Fruit fly (Drosophila melanogaster) whole organism, embryonic: Measurements from ENCODE around the gene CG2129.

Experiments
- B-H1 ChIP-seq: fragments of 200-800 bp; sonication (Bioruptor generic); IDR thresholded peaks from 3 replicates; pipeline ENCODE4 v1.3.6; 2022; ENCODE audit warnings: missing biosample characterization, missing genetic modification characterization
- CG11398 ChIP-seq: fragments of 200-800 bp; sonication (Bioruptor generic); optimal IDR thresholded peaks from 2 replicates; lab custom pipeline; 2016; ENCODE audit warnings: missing biosample characterization, missing genetic modification characterization
- CG13287 ChIP-seq: fragments of 200-800 bp; sonication (Bioruptor generic); IDR thresholded peaks from 2 replicates; pipeline ENCODE4 v1.3.6; 2022; ENCODE audit warnings: missing biosample characterization, missing genetic modification characterization; ENCODE audit not compliant: partially characterized antibody
- CG14667 ChIP-seq: fragments of 200-800 bp; sonication (Bioruptor generic); IDR thresholded peaks from 2 replicates; pipeline ENCODE4 v1.3.6; 2022; ENCODE audit warnings: missing biosample characterization, missing genetic modification characterization
- CG14860 ChIP-seq: fragments of 200-800 bp; sonication (Bioruptor generic); IDR thresholded peaks from 3 replicates; pipeline ENCODE4 v1.3.6; 2022; ENCODE audit warnings: missing biosample characterization, missing genetic modification characterization; ENCODE audit not compliant: partially characterized antibody
- CG15514 ChIP-seq: fragments of 200-800 bp; sonication (Bioruptor generic); optimal IDR thresholded peaks from 3 replicates; lab custom pipeline; 2017; ENCODE audit warnings: missing biosample characterization, missing genetic modification characterization, mild to moderate bottlenecking, moderate library complexity, missing genetic modification reagents
- CG15696 ChIP-seq: fragments of 200-800 bp; sonication (Bioruptor generic); optimal IDR thresholded peaks from 2 replicates; lab custom pipeline; 2019; ENCODE audit warnings: missing biosample characterization, mild to moderate bottlenecking, missing genetic modification characterization, moderate library complexity
- CG16779 ChIP-seq: fragments of 200-800 bp; sonication (Bioruptor generic); IDR thresholded peaks from 2 replicates; pipeline ENCODE4 v1.3.6; 2022; ENCODE audit warnings: missing biosample characterization, missing genetic modification characterization
- CG16813 ChIP-seq: fragments of 200-800 bp; sonication (Bioruptor generic); IDR thresholded peaks from 3 replicates; pipeline ENCODE4 v1.3.6; 2022; ENCODE audit warnings: missing biosample characterization, missing genetic modification characterization; ENCODE audit not compliant: partially characterized antibody
- CG17612 ChIP-seq: fragments of 200-800 bp; sonication (Bioruptor generic); IDR thresholded peaks from 2 replicates; pipeline ENCODE4 v1.3.6; 2022; ENCODE audit warnings: missing biosample characterization, missing genetic modification characterization
- CG2116 ChIP-seq: fragments of 200-800 bp; sonication (Bioruptor generic); optimal IDR thresholded peaks from 3 replicates; lab custom pipeline; 2018; ENCODE audit warnings: missing biosample characterization, mild to moderate bottlenecking, missing genetic modification characterization
- CG30020 ChIP-seq: fragments of 200-800 bp; optimal IDR thresholded peaks from 2 replicates; lab custom pipeline; 2019; ENCODE audit warnings: missing biosample characterization, mild to moderate bottlenecking, missing genetic modification characterization, moderate library complexity
- CG34224 ChIP-seq: fragments of 200-800 bp; sonication (Bioruptor generic); IDR thresholded peaks from 3 replicates; pipeline ENCODE4 v1.3.6; 2022; ENCODE audit warnings: missing biosample characterization, missing genetic modification characterization; ENCODE audit not compliant: partially characterized antibody
- CG34376 ChIP-seq: fragments of 200-800 bp; sonication (Bioruptor generic); optimal IDR thresholded peaks from 2 replicates; lab custom pipeline; 2018; ENCODE audit warnings: missing biosample characterization, mild to moderate bottlenecking, missing genetic modification characterization
- CG34422 ChIP-seq: fragments of 200-800 bp; sonication (Bioruptor generic); IDR thresholded peaks from 3 replicates; pipeline ENCODE4 v1.3.6; 2022; ENCODE audit warnings: missing biosample characterization, missing genetic modification characterization
- CG3726 ChIP-seq: fragments of 200-800 bp; sonication (Bioruptor generic); IDR thresholded peaks from 3 replicates; pipeline ENCODE4, ENCODE4 v1.3.6; 2022; ENCODE audit warnings: missing biosample characterization, missing genetic modification characterization
- CG3995 ChIP-seq: fragments of 200-800 bp; sonication (Bioruptor generic); optimal IDR thresholded peaks from 3 replicates; lab custom pipeline; 2016; ENCODE audit warnings: missing biosample characterization, missing genetic modification characterization
- CG4360 ChIP-seq: fragments of 200-800 bp; sonication (Bioruptor generic); IDR thresholded peaks from 2 replicates; pipeline ENCODE4 v1.3.6; 2022; ENCODE audit warnings: missing biosample characterization, missing genetic modification characterization
- CG4820 ChIP-seq: fragments of 200-800 bp; sonication (Bioruptor generic); optimal IDR thresholded peaks from 3 replicates; lab custom pipeline; 2016; ENCODE audit warnings: missing biosample characterization, missing genetic modification characterization
- CG6254 ChIP-seq: fragments of 200-800 bp; sonication (Bioruptor generic); optimal IDR thresholded peaks from 3 replicates; lab custom pipeline; 2017; ENCODE audit warnings: mild to moderate bottlenecking, missing biosample characterization, missing genetic modification reagents, missing genetic modification characterization
- CG6654 ChIP-seq: fragments of 200-800 bp; sonication (Bioruptor generic); optimal IDR thresholded peaks from 2 replicates; lab custom pipeline; 2017; ENCODE audit warnings: missing biosample characterization, mild to moderate bottlenecking, missing genetic modification characterization
- CG7556 ChIP-seq: fragments of 200-800 bp; sonication (Bioruptor generic); optimal IDR thresholded peaks from 2 replicates; lab custom pipeline; 2017; ENCODE audit warnings: missing biosample characterization, mild to moderate bottlenecking, missing genetic modification characterization
- CG8924 ChIP-seq: fragments of 200-800 bp; optimal IDR thresholded peaks from 3 replicates; lab custom pipeline; 2019; ENCODE audit warnings: missing biosample characterization, mild to moderate bottlenecking, missing genetic modification characterization, moderate library complexity
- D19A ChIP-seq: fragments of 200-800 bp; optimal IDR thresholded peaks from 3 replicates; lab custom pipeline; 2019; ENCODE audit warnings: missing biosample characterization, mild to moderate bottlenecking, missing genetic modification characterization, moderate library complexity
- Dip3 ChIP-seq: fragments of 200-800 bp; sonication (Bioruptor generic); optimal IDR thresholded peaks from 3 replicates; lab custom pipeline; 2016; ENCODE audit warnings: missing biosample characterization, missing genetic modification characterization
- Dref ChIP-seq: fragments of 200-800 bp; sonication (Bioruptor generic); IDR thresholded peaks from 2 replicates; pipeline ENCODE4 v1.3.6; 2022; ENCODE audit warnings: missing biosample characterization, missing genetic modification characterization
- Ets65A ChIP-seq: fragments of 200-800 bp; sonication (Bioruptor generic); peaks from one replicate; lab custom pipeline; 2016; ENCODE audit warnings: missing biosample characterization, missing genetic modification characterization
- HLH4C ChIP-seq: fragments of 200-800 bp; sonication (Bioruptor generic); IDR thresholded peaks from 3 replicates; pipeline ENCODE4 v1.3.6; 2022; ENCODE audit warnings: missing biosample characterization, missing genetic modification characterization; ENCODE audit not compliant: partially characterized antibody
- HmgZ ChIP-seq: fragments of 200-800 bp; sonication (Bioruptor generic); optimal IDR thresholded peaks from 2 replicates; lab custom pipeline; 2018; ENCODE audit warnings: missing biosample characterization, mild to moderate bottlenecking, missing genetic modification characterization
- MBD-R2 ChIP-seq: fragments of 200-800 bp; sonication (Bioruptor generic); IDR thresholded peaks from 2 replicates; pipeline ENCODE4 v1.3.6; 2022; ENCODE audit warnings: missing biosample characterization, missing genetic modification characterization
- Nf-YB ChIP-seq: fragments of 200-800 bp; sonication (Bioruptor generic); optimal IDR thresholded peaks from 3 replicates; lab custom pipeline; 2019; ENCODE audit warnings: missing biosample characterization, mild to moderate bottlenecking, missing genetic modification characterization, moderate library complexity
- Optix ChIP-seq: fragments of 200-800 bp; sonication (Bioruptor generic); IDR thresholded peaks from 3 replicates; pipeline ENCODE4 v1.3.6; 2022; ENCODE audit warnings: missing biosample characterization, missing genetic modification characterization
- Pdp1 ChIP-seq, 2 experiments: fragments of 200-800 bp; sonication (Bioruptor generic); optimal IDR thresholded peaks; 3 replicates each; lab custom pipeline; 2016; ENCODE audit warnings: missing biosample characterization in 2 of 2, missing genetic modification characterization in 2 of 2, mild to moderate bottlenecking in 1 of 2, moderate library complexity in 1 of 2
- Ptx1 ChIP-seq: fragments of 200-800 bp; sonication (Bioruptor generic); IDR thresholded peaks from 2 replicates; pipeline ENCODE4 v1.3.6; 2022; ENCODE audit warnings: missing biosample characterization, missing genetic modification characterization
- ac ChIP-seq: fragments of 200-800 bp; sonication (Bioruptor generic); optimal IDR thresholded peaks from 3 replicates; lab custom pipeline; 2017; ENCODE audit warnings: missing biosample characterization, mild to moderate bottlenecking, missing genetic modification characterization
- ato ChIP-seq: fragments of 200-800 bp; sonication (Bioruptor generic); IDR thresholded peaks from 2 replicates; pipeline ENCODE4 v1.3.6; 2022; ENCODE audit warnings: missing biosample characterization, missing genetic modification characterization; ENCODE audit not compliant: partially characterized antibody
- cas ChIP-seq: fragments of 200-800 bp; sonication (Bioruptor generic); IDR thresholded peaks from 2 replicates; pipeline ENCODE4 v1.3.6; 2022; ENCODE audit warnings: missing biosample characterization, missing genetic modification characterization
- chn ChIP-seq: fragments of 200-800 bp; sonication (Bioruptor generic); optimal IDR thresholded peaks from 2 replicates; lab custom pipeline; 2016; ENCODE audit warnings: missing biosample characterization, missing genetic modification characterization
- corto ChIP-seq: fragments of 200-800 bp; sonication (Bioruptor generic); optimal IDR thresholded peaks from 2 replicates; lab custom pipeline; 2016; ENCODE audit warnings: missing biosample characterization, mild to moderate bottlenecking, missing genetic modification characterization, moderate library complexity
- emc ChIP-seq: fragments of 200-800 bp; sonication (Bioruptor generic); optimal IDR thresholded peaks from 2 replicates; lab custom pipeline; 2016; ENCODE audit warnings: missing biosample characterization, missing genetic modification characterization
- kah ChIP-seq: fragments of 200-800 bp; sonication (Bioruptor generic); optimal IDR thresholded peaks from 2 replicates; lab custom pipeline; 2018; ENCODE audit warnings: missing biosample characterization, mild to moderate bottlenecking, missing genetic modification characterization
- lab ChIP-seq: fragments of 200-800 bp; sonication (Bioruptor generic); optimal IDR thresholded peaks from 3 replicates; lab custom pipeline; 2017; ENCODE audit warnings: missing biosample characterization, missing genetic modification characterization, mild to moderate bottlenecking, moderate library complexity, missing genetic modification reagents
- maf-S ChIP-seq: fragments of 200-800 bp; sonication (Bioruptor generic); optimal IDR thresholded peaks from 2 replicates; lab custom pipeline; 2016; ENCODE audit warnings: missing biosample characterization, missing genetic modification characterization
- ro ChIP-seq: fragments of 200-800 bp; sonication (Bioruptor generic); IDR thresholded peaks from 2 replicates; pipeline ENCODE4 v1.3.6; 2022; ENCODE audit warnings: missing biosample characterization, missing genetic modification characterization
- sqz ChIP-seq: fragments of 200-800 bp; sonication (Bioruptor generic); optimal IDR thresholded peaks from 3 replicates; lab custom pipeline; 2018; ENCODE audit warnings: missing biosample characterization, mild to moderate bottlenecking, missing genetic modification characterization
- tap ChIP-seq: fragments of 200-800 bp; optimal IDR thresholded peaks from 3 replicates; lab custom pipeline; 2019; ENCODE audit warnings: missing biosample characterization, mild to moderate bottlenecking, missing genetic modification characterization, moderate library complexity
- tgo ChIP-seq: fragments of 200-800 bp; sonication (Bioruptor generic); IDR thresholded peaks from 3 replicates; pipeline ENCODE4 v1.3.6; 2022; ENCODE audit warnings: missing biosample characterization, missing genetic modification characterization
- usp ChIP-seq: fragments of >200 bp; optimal IDR thresholded peaks from 2 replicates; lab custom pipeline; 2017; ENCODE audit warnings: missing biosample characterization, missing genetic modification characterization
- vvl ChIP-seq: fragments of 200-800 bp; sonication (Bioruptor generic); IDR thresholded peaks from 2 replicates; pipeline ENCODE4 v1.3.6; 2022; ENCODE audit warnings: missing biosample characterization, missing genetic modification characterization

Gene CG2129

DNA sequence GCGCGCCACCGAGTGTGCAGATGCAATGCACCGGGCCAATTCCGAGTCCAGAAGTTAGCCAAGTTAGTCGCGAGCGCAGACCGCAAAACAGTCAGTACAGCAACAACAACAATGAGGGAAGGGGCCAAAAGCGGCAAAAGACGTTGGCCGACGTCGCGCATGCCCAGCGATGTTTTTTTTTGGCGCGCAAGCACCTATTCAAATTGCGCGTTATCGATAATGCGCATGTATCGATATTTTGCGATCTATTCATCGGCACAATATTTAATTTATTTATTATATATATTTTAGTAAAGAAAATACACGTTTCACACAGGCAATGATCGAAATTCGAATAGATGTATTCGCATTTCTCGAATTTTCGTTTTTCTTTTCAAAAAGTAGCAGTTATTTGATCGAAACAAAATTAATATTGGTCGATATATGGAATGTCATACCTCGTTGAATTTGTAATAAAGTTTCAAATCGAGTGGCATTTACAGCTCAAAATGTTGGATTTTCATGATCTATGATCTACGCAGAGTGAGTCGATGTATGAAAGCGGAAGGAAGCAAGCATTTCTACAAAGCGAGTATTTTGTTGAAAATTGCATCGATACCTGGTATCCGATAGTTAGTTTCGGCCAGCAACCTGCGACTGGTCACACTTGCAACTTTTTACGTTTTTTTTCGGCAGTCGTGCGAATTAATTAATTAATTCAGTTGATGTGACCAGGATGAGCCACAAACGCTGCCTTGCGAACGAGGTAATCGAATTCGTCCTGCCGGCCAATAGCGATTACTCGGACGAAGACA, 16.2 kb upstream of the CG2129 start, which contains the start of gene CG2116 (continued):
- TF ChIP-seq Optix (GFP tag; lab: Robert Waterston, UW), result no peak
- TF ChIP-seq CG15696 (tag; lab: Kevin White, UChicago), result no peak
- no peak for TF ChIP-seq HmgZ
- peak; percentile 63 for TF ChIP-seq ato (GFP tag; lab: Robert Waterston, UW)
- peak; percentile 47 for TF ChIP-seq MBD-R2 (GFP tag; lab: Robert Waterston, UW)
- peak; percentile 59; the same call in 1 of the 3 replicates for TF ChIP-seq CG14860
- TF ChIP-seq CG34422 (GFP tag; lab: Robert Waterston, UW), result 0 out of 3 replicates have a peak, but pooled peaks have one; percentile 16
- TF ChIP-seq CG16779 (GFP tag; lab: Robert Waterston, UW), result no peak
- TF ChIP-seq corto (GFP tag; lab: Kevin White, UChicago), result no peak
- no peak for TF ChIP-seq chn (GFP tag; lab: Kevin White, UChicago)
- peak; percentile 54 for TF ChIP-seq CG4360
- TF ChIP-seq Ptx1 (GFP tag; lab: Robert Waterston, UW), result no peak
- no peak for TF ChIP-seq tap (tag; lab: Kevin White, UChicago)
- no peak for TF ChIP-seq ac (GFP tag; lab: Kevin White, UChicago)
- TF ChIP-seq CG15514, result peak; percentile 59
- TF ChIP-seq CG3726 (GFP tag; lab: Robert Waterston, UW), result no peak
- TF ChIP-seq Dip3, result no peak
- no peak for TF ChIP-seq CG6254
- TF ChIP-seq CG34224, result peak; percentile 53; the same call in 2 of the 3 replicates
- TF ChIP-seq Pdp1 (GFP tag; optimal IDR thresholded peaks at IDR 0.05; lab: Kevin White, UChicago), result no peak
- TF ChIP-seq HLH4C, result peak; percentile 63; the same call in 2 of the 3 replicates
- TF ChIP-seq Ets65A (GFP tag; lab: Kevin White, UChicago), result peak; percentile 70
- peak; percentile 59 for TF ChIP-seq Dref (GFP tag; lab: Robert Waterston, UW)
- TF ChIP-seq B-H1 (GFP tag; lab: Robert Waterston, UW), result no peak
- TF ChIP-seq CG16813 (GFP tag; lab: Robert Waterston, UW), result peak; percentile 79
- TF ChIP-seq CG3995 (GFP tag; lab: Kevin White, UChicago), result peak; percentile 46
- TF ChIP-seq sqz (GFP tag; lab: Kevin White, UChicago), result peak; percentile 66
- no peak for TF ChIP-seq ro
- TF ChIP-seq CG8924 (tag; lab: Kevin White, UChicago), result no peak
- peak; percentile 72 for TF ChIP-seq vvl (GFP tag; lab: Robert Waterston, UW)
- TF ChIP-seq lab (GFP tag; lab: Kevin White, UChicago), result no peak
- TF ChIP-seq kah, result no peak
- no peak for TF ChIP-seq CG17612 (GFP tag; lab: Robert Waterston, UW)
- peak; percentile 72 for TF ChIP-seq CG13287 (GFP tag; lab: Robert Waterston, UW)
- no peak for TF ChIP-seq CG14667 (GFP tag; lab: Robert Waterston, UW)
- TF ChIP-seq cas (GFP tag; lab: Robert Waterston, UW), result no peak
- no peak for TF ChIP-seq D19A (tag; lab: Kevin White, UChicago)
- TF ChIP-seq CG34376, result no peak
- no peak for TF ChIP-seq tgo
- TF ChIP-seq CG4820, result no peak
- no peak for TF ChIP-seq usp (GFP tag; lab: Kevin White, UChicago)
- TF ChIP-seq CG30020, result peak; percentile 45
- TF ChIP-seq maf-S (GFP tag; lab: Kevin White, UChicago), result no peak
- TF ChIP-seq CG11398 (GFP tag; lab: Kevin White, UChicago), result no peak
- TF ChIP-seq CG6654 (GFP tag; lab: Kevin White, UChicago), result no peak
- TF ChIP-seq Nf-YB, result no peak
- TF ChIP-seq CG7556 (GFP tag; lab: Kevin White, UChicago), result no peak
- peak; percentile 93 for TF ChIP-seq CG2116 (GFP tag; lab: Kevin White, UChicago)
- TF ChIP-seq emc (GFP tag; lab: Kevin White, UChicago), result no peak
